Worm (Caenorhabditis elegans) whole organism, mixed stage, embryonic: ENCODE results near the gene C01G10.18.

ENCODE experiments used
- elt-3 ChIP-seq: fragments of 150-350 bp; optimal IDR thresholded peaks from 2 replicates; lab custom pipeline; 2014; ENCODE audit warnings: missing biosample characterization, missing genetic modification characterization
- ham-2 ChIP-seq: fragments of 200-800 bp; sonication (Bioruptor generic); optimal IDR thresholded peaks from 2 replicates; lab custom pipeline; 2018; ENCODE audit warnings: mild to moderate bottlenecking, missing genetic modification characterization, missing compliant biosample characterization
- lin-13 ChIP-seq: fragments of 150-350 bp; optimal IDR thresholded peaks from 2 replicates; lab custom pipeline; 2014; ENCODE audit warnings: missing biosample characterization, missing genetic modification characterization
- nhr-2 ChIP-seq: fragments of 150-350 bp; optimal IDR thresholded peaks from 2 replicates; lab custom pipeline; 2014; ENCODE audit warnings: missing biosample characterization, missing genetic modification characterization

- no peak for TF ChIP-seq ham-2
- no peak for TF ChIP-seq elt-3 (tag; lab: Kevin White, UChicago)
- TF ChIP-seq nhr-2 (tag; lab: Kevin White, UChicago): no peak
- no peak for TF ChIP-seq lin-13 (tag; lab: Kevin White, UChicago)
Measured at ce11 chrV:15092666-15093065, 4.2 kb upstream of the C01G10.18 start, which contains the start of gene txt-12.
